Fruit fly (Drosophila melanogaster): ENCODE results near the gene Cyp316a1.

DNA sequence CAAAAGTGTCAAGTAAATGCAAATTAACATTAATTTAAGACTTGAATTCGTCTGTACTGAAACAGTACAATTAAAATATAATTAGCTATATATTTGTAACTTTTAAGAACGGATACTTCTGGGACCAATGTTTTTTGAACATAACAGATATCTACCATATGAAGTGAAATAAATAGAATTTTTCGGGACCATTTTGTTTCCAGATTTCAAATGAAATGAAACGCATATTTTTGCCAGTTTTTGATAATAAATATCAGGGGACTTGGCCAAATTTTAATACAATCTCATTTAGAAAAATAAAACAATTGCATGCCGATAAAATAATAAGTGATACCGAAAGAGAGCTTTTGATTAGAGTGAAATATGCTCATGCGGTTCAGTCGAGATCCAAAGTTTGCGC is 6.0 kb upstream of the Cyp316a1 start, which contains the start of gene mthl6:
- TF ChIP-seq D (optimal IDR thresholded peaks at IDR 0.05) (no peak), D (GFP tag; optimal IDR thresholded peaks at IDR 0.05) (no peak), CG9215 (GFP tag; IDR thresholded peaks at IDR 0.05) (no peak), en (GFP tag; optimal IDR thresholded peaks at IDR 0.05) (no peak), CG9876 (GFP tag; optimal IDR thresholded peaks at IDR 0.05) (no peak), crc (GFP tag; optimal IDR thresholded peaks at IDR 0.05) (no peak), Drgx (GFP tag; IDR thresholded peaks at IDR 0.05) (no peak), pan (optimal IDR thresholded peaks at IDR 0.05) (no peak), pan (GFP tag; optimal IDR thresholded peaks at IDR 0.05 in 1 of 2, IDR thresholded peaks at IDR 0.05 in 1 of 2) (no peak), aop (GFP tag; IDR thresholded peaks at IDR 0.05) (no peak), Sin3A (optimal IDR thresholded peaks at IDR 0.05) (no peak), CG2889 (GFP tag; IDR thresholded peaks at IDR 0.05) (no peak)
